Fruit fly (Drosophila melanogaster) whole organism, prepupa: ENCODE data around the gene Acp76A.

Source experiments
- CG10631 ChIP-seq: fragments of 200-800 bp; sonication (Bioruptor generic); optimal IDR thresholded peaks from 2 replicates; lab custom pipeline; 2016; ENCODE audit warnings: missing biosample characterization, missing genetic modification characterization
- CG11902 ChIP-seq: fragments of 200-800 bp; sonication (Bioruptor generic); optimal IDR thresholded peaks from 3 replicates; lab custom pipeline; 2016; ENCODE audit warnings: missing biosample characterization, missing genetic modification characterization
- CG15336 ChIP-seq: fragments of 200-800 bp; sonication (Bioruptor generic); IDR thresholded peaks from 2 replicates; pipeline ENCODE4 v1.3.6; 2022; ENCODE audit warnings: missing biosample characterization, missing genetic modification characterization
- CG1621 ChIP-seq: fragments of 200-800 bp; sonication (Bioruptor generic); optimal IDR thresholded peaks from 3 replicates; lab custom pipeline; 2018; ENCODE audit warnings: missing biosample characterization, mild to moderate bottlenecking, missing genetic modification characterization
- CG16779 ChIP-seq: fragments of 200-800 bp; sonication (Bioruptor generic); optimal IDR thresholded peaks from 3 replicates; lab custom pipeline; 2017; ENCODE audit warnings: missing biosample characterization, mild to moderate bottlenecking, missing genetic modification characterization
- CG3032 ChIP-seq: fragments of 200-800 bp; optimal IDR thresholded peaks from 2 replicates; lab custom pipeline; 2019; ENCODE audit warnings: missing biosample characterization, mild to moderate bottlenecking, missing genetic modification characterization, moderate library complexity
- CG32006 ChIP-seq: fragments of 200-800 bp; sonication (Bioruptor generic); optimal IDR thresholded peaks from 3 replicates; lab custom pipeline; 2017; ENCODE audit warnings: missing biosample characterization, mild to moderate bottlenecking, missing genetic modification characterization
- CG34406 ChIP-seq: fragments of 200-800 bp; sonication (Bioruptor generic); optimal IDR thresholded peaks from 3 replicates; lab custom pipeline; 2016; ENCODE audit warnings: missing biosample characterization, missing genetic modification characterization
- CG3919 ChIP-seq: fragments of 200-800 bp; sonication (Bioruptor generic); optimal IDR thresholded peaks from 3 replicates; lab custom pipeline; 2016; ENCODE audit warnings: missing biosample characterization, missing genetic modification characterization
- CG4318 ChIP-seq: fragments of 200-800 bp; sonication (Bioruptor generic); optimal IDR thresholded peaks from 3 replicates; lab custom pipeline; 2017; ENCODE audit warnings: missing biosample characterization, mild to moderate bottlenecking, missing genetic modification characterization
- CG6276 ChIP-seq: fragments of 200-800 bp; sonication (Bioruptor generic); optimal IDR thresholded peaks from 2 replicates; lab custom pipeline; 2017; ENCODE audit warnings: missing biosample characterization, mild to moderate bottlenecking, missing genetic modification characterization
- CG6854 ChIP-seq: fragments of 200-800 bp; sonication (Bioruptor generic); optimal IDR thresholded peaks from 2 replicates; lab custom pipeline; 2017; ENCODE audit warnings: missing biosample characterization, mild to moderate bottlenecking, missing genetic modification characterization
- CG7368 ChIP-seq: fragments of 200-800 bp; sonication (Bioruptor generic); optimal IDR thresholded peaks from 3 replicates; lab custom pipeline; 2016; ENCODE audit warnings: missing biosample characterization, missing genetic modification characterization
- CG8319 ChIP-seq: fragments of 200-800 bp; sonication (Bioruptor generic); optimal IDR thresholded peaks from 3 replicates; lab custom pipeline; 2016; ENCODE audit warnings: missing biosample characterization, missing genetic modification characterization
- CG9139 ChIP-seq: fragments of 200-800 bp; sonication (Bioruptor generic); optimal IDR thresholded peaks from 3 replicates; lab custom pipeline; 2017; ENCODE audit warnings: missing biosample characterization, mild to moderate bottlenecking, missing genetic modification characterization
- Eip78C ChIP-seq: fragments of 200-800 bp; sonication (Bioruptor generic); peaks from one replicate; lab custom pipeline; 2016; ENCODE audit warnings: missing biosample characterization, missing genetic modification characterization
- Eip93F ChIP-seq: fragments of 200-800 bp; sonication (Bioruptor generic); optimal IDR thresholded peaks from 2 replicates; lab custom pipeline; 2016; ENCODE audit warnings: missing biosample characterization, mild to moderate bottlenecking, missing genetic modification characterization
- Ets96B ChIP-seq: fragments of 200-800 bp; optimal IDR thresholded peaks from 2 replicates; lab custom pipeline; 2019; ENCODE audit warnings: missing biosample characterization, mild to moderate bottlenecking, missing genetic modification characterization, moderate library complexity
- Gug ChIP-seq: fragments of 200-800 bp; sonication (Bioruptor generic); IDR thresholded peaks from 2 replicates; pipeline ENCODE4 v1.3.6; 2022; ENCODE audit warnings: missing biosample characterization, missing genetic modification characterization
- Hr38 ChIP-seq: sonication (Bioruptor generic); optimal IDR thresholded peaks from 2 replicates; lab custom pipeline; 2016; ENCODE audit warnings: missing biosample characterization, missing genetic modification characterization
- Hr4 ChIP-seq: fragments of 200-800 bp; sonication (Bioruptor generic); optimal IDR thresholded peaks from 3 replicates; lab custom pipeline; 2016; ENCODE audit warnings: missing biosample characterization, missing genetic modification characterization
- Smox ChIP-seq: fragments of 200-800 bp; sonication (Bioruptor generic); optimal IDR thresholded peaks from 3 replicates; lab custom pipeline; 2016; ENCODE audit warnings: missing biosample characterization, missing genetic modification characterization
- Sox102F ChIP-seq: fragments of 200-800 bp; sonication (Bioruptor generic); optimal IDR thresholded peaks from 2 replicates; lab custom pipeline; 2016; ENCODE audit warnings: missing biosample characterization, mild to moderate bottlenecking, missing genetic modification characterization
- Sox14 ChIP-seq: fragments of 200-800 bp; sonication (Bioruptor generic); optimal IDR thresholded peaks from 3 replicates; lab custom pipeline; 2016; ENCODE audit warnings: missing biosample characterization, missing genetic modification characterization
- Sox15 ChIP-seq: fragments of 200-800 bp; sonication (Bioruptor generic); optimal IDR thresholded peaks from 3 replicates; lab custom pipeline; 2016; ENCODE audit warnings: missing biosample characterization, missing genetic modification characterization
- achi ChIP-seq: fragments of 200-800 bp; sonication (Bioruptor generic); optimal IDR thresholded peaks from 3 replicates; lab custom pipeline; 2016; ENCODE audit warnings: missing biosample characterization, missing genetic modification characterization
- acj6 ChIP-seq: fragments of 200-800 bp; sonication (Bioruptor generic); optimal IDR thresholded peaks from 3 replicates; lab custom pipeline; 2016; ENCODE audit warnings: missing biosample characterization, missing genetic modification characterization
- cyc ChIP-seq: fragments of 200-800 bp; sonication (Bioruptor generic); optimal IDR thresholded peaks from 3 replicates; lab custom pipeline; 2016; ENCODE audit warnings: missing biosample characterization, missing genetic modification characterization
- dac ChIP-seq: fragments of 200-800 bp; sonication (Bioruptor generic); optimal IDR thresholded peaks from 2 replicates; lab custom pipeline; 2017; ENCODE audit warnings: missing biosample characterization, mild to moderate bottlenecking, missing genetic modification characterization
- dsx ChIP-seq: fragments of 200-800 bp; optimal IDR thresholded peaks from 3 replicates; lab custom pipeline; 2019; ENCODE audit warnings: missing biosample characterization, mild to moderate bottlenecking, missing genetic modification characterization, moderate library complexity; ENCODE audit not compliant: poor library complexity, severe bottlenecking
- eg ChIP-seq: fragments of 200-800 bp; sonication (Bioruptor generic); IDR thresholded peaks from 3 replicates; pipeline ENCODE4 v1.3.6; 2022; ENCODE audit warnings: missing biosample characterization, missing genetic modification characterization
- esn ChIP-seq: fragments of 200-800 bp; sonication (Bioruptor generic); optimal IDR thresholded peaks from 2 replicates; lab custom pipeline; 2016; ENCODE audit warnings: missing biosample characterization, mild to moderate bottlenecking, missing genetic modification characterization, moderate library complexity
- fd59A ChIP-seq: fragments of 200-800 bp; sonication (Bioruptor generic); optimal IDR thresholded peaks from 2 replicates; lab custom pipeline; 2017; ENCODE audit warnings: missing biosample characterization, mild to moderate bottlenecking, missing genetic modification characterization, missing genetic modification reagents
- fd85E ChIP-seq: fragments of 200-800 bp; sonication (Bioruptor generic); optimal IDR thresholded peaks from 3 replicates; lab custom pipeline; 2016; ENCODE audit warnings: missing biosample characterization, missing genetic modification characterization
- fkh ChIP-seq: fragments of 200-800 bp; sonication (Bioruptor generic); optimal IDR thresholded peaks from 3 replicates; lab custom pipeline; 2017; ENCODE audit warnings: missing biosample characterization, mild to moderate bottlenecking, missing genetic modification characterization, moderate library complexity
- lz ChIP-seq: fragments of 200-800 bp; sonication (Bioruptor generic); optimal IDR thresholded peaks from 3 replicates; lab custom pipeline; 2016; ENCODE audit warnings: missing biosample characterization, missing genetic modification characterization
- net ChIP-seq: fragments of 200-800 bp; sonication (Bioruptor generic); optimal IDR thresholded peaks from 3 replicates; lab custom pipeline; 2016; ENCODE audit warnings: missing biosample characterization, missing genetic modification characterization
- pdm3 ChIP-seq: fragments of 200-800 bp; sonication (Bioruptor generic); optimal IDR thresholded peaks from 3 replicates; lab custom pipeline; 2016; ENCODE audit warnings: missing biosample characterization, missing genetic modification characterization
- salr ChIP-seq, 2 experiments: fragments of 200-800 bp; sonication (Bioruptor generic); optimal IDR thresholded peaks; 3 replicates each; lab custom pipeline; 2016 to 2018; ENCODE audit warnings: missing biosample characterization in 2 of 2, missing genetic modification characterization in 2 of 2, mild to moderate bottlenecking in 1 of 2
- spab ChIP-seq: fragments of 200-800 bp; sonication (Bioruptor generic); optimal IDR thresholded peaks from 2 replicates; lab custom pipeline; 2017; ENCODE audit warnings: missing biosample characterization, mild to moderate bottlenecking, missing genetic modification characterization, missing genetic modification reagents
- ss ChIP-seq, 2 experiments: fragments of 200-800 bp; sonication (Bioruptor generic); optimal IDR thresholded peaks; 2 replicates in 1 of 2; 3 replicates in 1 of 2; lab custom pipeline; 2017 to 2018; ENCODE audit warnings: mild to moderate bottlenecking in 2 of 2, missing biosample characterization in 2 of 2, missing genetic modification characterization in 2 of 2, moderate library complexity in 1 of 2
- svp ChIP-seq: fragments of 200-800 bp; sonication (Bioruptor generic); peaks from one replicate; lab custom pipeline; 2016; ENCODE audit warnings: missing biosample characterization, missing genetic modification characterization
- topi ChIP-seq: fragments of 200-800 bp; sonication (Bioruptor generic); optimal IDR thresholded peaks from 3 replicates; lab custom pipeline; 2016; ENCODE audit warnings: missing biosample characterization, missing genetic modification characterization
- vri ChIP-seq: fragments of 200-800 bp; sonication (Bioruptor generic); optimal IDR thresholded peaks from 3 replicates; lab custom pipeline; 2016; ENCODE audit warnings: missing biosample characterization, mild to moderate bottlenecking, missing genetic modification characterization

Acp76A gene

DNA sequence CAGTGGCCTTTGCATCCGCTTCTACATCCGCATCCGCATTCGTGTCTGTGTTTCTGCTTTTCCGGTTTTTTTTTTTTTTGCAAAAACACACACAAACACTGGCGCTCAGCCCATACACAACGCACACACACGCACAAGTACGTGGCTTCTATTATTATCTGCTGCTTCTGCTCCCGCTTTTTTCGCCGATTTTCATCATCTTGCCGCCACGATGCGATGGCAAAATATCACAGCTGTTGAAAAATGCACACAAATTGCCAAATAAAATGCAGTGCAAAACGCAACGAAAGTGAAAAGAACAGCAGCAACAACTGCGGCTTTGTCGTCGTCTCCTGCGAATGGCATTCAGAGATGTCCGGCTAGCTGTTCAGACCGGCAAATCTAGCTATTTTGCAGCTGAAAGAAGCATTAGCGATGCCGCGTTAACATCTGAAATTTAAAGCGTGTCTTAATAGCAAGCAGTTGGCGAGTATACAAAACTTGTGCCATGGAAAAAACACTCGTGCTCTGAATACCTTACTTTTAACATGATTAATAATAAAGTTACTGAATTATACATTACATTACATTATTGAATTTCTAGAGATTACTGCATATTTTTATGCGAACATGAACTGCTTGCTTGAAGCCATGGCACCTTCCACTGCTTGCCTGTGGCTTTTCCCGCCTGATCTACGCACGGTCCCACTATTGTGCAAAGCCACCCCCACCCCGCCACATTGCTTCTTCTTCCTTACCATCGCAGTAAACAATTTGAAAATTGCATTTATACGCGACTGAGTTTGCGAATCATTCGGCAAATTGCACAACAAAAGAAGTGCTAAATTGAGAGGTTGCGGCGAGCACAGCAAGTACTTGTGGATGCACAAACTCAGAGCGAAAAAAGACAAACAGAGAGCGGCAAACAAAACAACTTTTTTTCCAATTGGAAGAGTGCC lies 10.9 kb upstream of the Acp76A start, which contains the start of the genes Ugt316A1 and Sfxn2 (continued):
- peak; percentile 52 for TF ChIP-seq CG3919 (GFP tag; lab: Kevin White, UChicago)
- TF ChIP-seq CG8319 (GFP tag; lab: Kevin White, UChicago) = peak; percentile 3
- TF ChIP-seq vri = no peak
- no peak for TF ChIP-seq fd85E
- peak; percentile 91 for TF ChIP-seq CG6854 (GFP tag; lab: Kevin White, UChicago)
- peak; percentile 39 for TF ChIP-seq CG3032 (tag; lab: Kevin White, UChicago)
- no peak for TF ChIP-seq CG4318
- TF ChIP-seq CG10631 (GFP tag; lab: Kevin White, UChicago) = no peak
- peak; percentile 1 for TF ChIP-seq CG34406
- peak; percentile 27 for TF ChIP-seq Ets96B (tag; lab: Kevin White, UChicago)
- TF ChIP-seq pdm3 (GFP tag; lab: Kevin White, UChicago) = peak; percentile 20
- no peak for TF ChIP-seq CG32006 (GFP tag; lab: Kevin White, UChicago)
- no peak for TF ChIP-seq Hr38
- no peak for TF ChIP-seq fd59A (GFP tag; lab: Kevin White, UChicago)
- TF ChIP-seq Smox (GFP tag; lab: Kevin White, UChicago) = peak; percentile 39
- TF ChIP-seq svp = no peak
- TF ChIP-seq CG16779 (tag; lab: Kevin White, UChicago) = no peak
- peak; percentile 6 to 33 for TF ChIP-seq salr (GFP tag; optimal IDR thresholded peaks at IDR 0.05; lab: Kevin White, UChicago)
- peak; percentile 60 for TF ChIP-seq CG6276
- TF ChIP-seq Gug (GFP tag; lab: Robert Waterston, UW) = no peak
- peak; percentile 25 for TF ChIP-seq dsx (GFP tag; lab: Kevin White, UChicago)
- TF ChIP-seq CG15336 (GFP tag; lab: Robert Waterston, UW) = peak; percentile 57
- peak; percentile 72 for TF ChIP-seq Eip93F (GFP tag; lab: Kevin White, UChicago)
- TF ChIP-seq CG7368 (GFP tag; lab: Kevin White, UChicago) = no peak
- TF ChIP-seq CG11902 (GFP tag; lab: Kevin White, UChicago) = no peak
- peak; percentile 36 for TF ChIP-seq cyc (GFP tag; lab: Kevin White, UChicago)
- TF ChIP-seq Hr4 (GFP tag; lab: Kevin White, UChicago) = peak; percentile 30
- peak; percentile 66 to 74 for TF ChIP-seq ss (GFP tag; optimal IDR thresholded peaks at IDR 0.05; lab: Kevin White, UChicago)
- peak; percentile 59 for TF ChIP-seq Sox14 (GFP tag; lab: Kevin White, UChicago)
- TF ChIP-seq net (GFP tag; lab: Kevin White, UChicago) = peak; percentile 57

DNA sequence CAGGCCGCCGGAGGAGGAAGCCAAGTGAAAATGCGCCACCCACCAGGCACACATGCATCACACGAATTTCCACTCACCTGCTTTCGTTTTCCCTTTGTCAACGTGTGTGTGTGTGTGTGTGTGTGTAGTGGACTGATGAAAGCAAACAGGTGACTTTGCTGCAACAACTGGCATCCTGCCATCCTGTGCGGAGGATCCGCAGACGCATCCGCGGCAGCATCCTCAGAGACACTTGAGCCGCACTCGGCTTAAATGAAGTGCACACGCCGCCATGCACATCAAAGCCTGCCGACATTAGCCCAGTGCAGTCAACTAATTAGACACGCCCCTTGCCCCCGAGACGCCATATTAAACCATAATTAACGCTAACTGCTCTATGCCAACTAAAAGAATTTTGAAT lies 7.0 kb upstream of the Acp76A start:
- TF ChIP-seq fkh (GFP tag; lab: Kevin White, UChicago) (no peak), dac (GFP tag; lab: Kevin White, UChicago) (no peak), CG9139 (no peak), pdm3 (GFP tag; lab: Kevin White, UChicago) (no peak), eg (GFP tag; lab: Robert Waterston, UW) (0 out of 3 replicates have a peak, but pooled peaks have one; percentile 33), Eip78C (GFP tag; lab: Kevin White, UChicago) (no peak), fd85E (no peak)

DNA sequence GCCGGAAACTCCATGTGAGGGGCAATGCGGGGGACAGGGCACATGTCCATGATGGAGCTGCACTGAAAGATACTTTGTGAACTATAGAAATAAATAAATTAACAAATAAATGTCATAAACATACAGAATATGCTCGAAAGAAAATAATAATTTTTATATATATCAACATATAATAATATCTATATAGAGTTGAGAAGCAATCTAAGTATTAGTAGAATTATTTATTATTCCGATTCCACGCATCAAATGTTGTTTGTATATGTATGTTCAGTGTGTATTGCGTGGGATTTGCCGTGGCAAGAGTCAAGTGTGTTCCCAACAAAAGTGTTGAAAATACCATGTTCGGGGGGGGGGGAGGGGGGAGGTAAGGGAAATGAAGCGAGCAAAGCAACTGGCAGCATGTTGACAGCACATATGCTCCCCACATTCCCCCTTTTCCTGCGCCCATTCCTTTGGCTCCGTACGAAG lies 5.1 kb upstream of the Acp76A start:
- TF ChIP-seq ss (GFP tag; optimal IDR thresholded peaks at IDR 0.05; lab: Kevin White, UChicago) (peak in 1 of 2 experiments; percentile 28), Sox15 (GFP tag; lab: Kevin White, UChicago) (no peak), pdm3 (GFP tag; lab: Kevin White, UChicago) (peak; percentile 12), Eip93F (GFP tag; lab: Kevin White, UChicago) (no peak), esn (GFP tag; lab: Kevin White, UChicago) (no peak), net (GFP tag; lab: Kevin White, UChicago) (no peak), CG3032 (tag; lab: Kevin White, UChicago) (peak; percentile 41), CG6854 (GFP tag; lab: Kevin White, UChicago) (no peak), CG10631 (GFP tag; lab: Kevin White, UChicago) (peak; percentile 38), CG32006 (GFP tag; lab: Kevin White, UChicago) (peak; percentile 61), lz (GFP tag; lab: Kevin White, UChicago) (no peak), achi (GFP tag; lab: Kevin White, UChicago) (peak; percentile 28), Sox102F (peak; percentile 24), CG1621 (tag; lab: Kevin White, UChicago) (no peak), topi (GFP tag; lab: Kevin White, UChicago) (no peak), CG3919 (GFP tag; lab: Kevin White, UChicago) (peak; percentile 29), cyc (GFP tag; lab: Kevin White, UChicago) (no peak), CG8319 (GFP tag; lab: Kevin White, UChicago) (no peak), spab (GFP tag; lab: Kevin White, UChicago) (no peak), acj6 (GFP tag; lab: Kevin White, UChicago) (peak; percentile 46), Eip78C (GFP tag; lab: Kevin White, UChicago) (peak; percentile 68), Sox14 (GFP tag; lab: Kevin White, UChicago) (no peak), CG16779 (tag; lab: Kevin White, UChicago) (no peak)
